Fruit fly (Drosophila melanogaster) whole organism: ENCODE measurements around the gene CG31176.

Experiments
- CG8478 ChIP-seq: fragments of >200 bp; optimal IDR thresholded peaks from 2 replicates; lab custom pipeline; 2018; ENCODE audit warnings: inconsistent platforms
- Dll ChIP-seq: fragments of >200 bp; optimal IDR thresholded peaks from 2 replicates; lab custom pipeline; 2017
- psq ChIP-seq: fragments of >200 bp; optimal IDR thresholded peaks from 2 replicates; lab custom pipeline; 2017
- usp ChIP-seq: fragments of >200 bp; optimal IDR thresholded peaks from 2 replicates; lab custom pipeline; 2017; ENCODE audit warnings: missing biosample characterization, missing genetic modification characterization, mixed read lengths

- TF ChIP-seq psq (lab: Kevin White, UChicago) (no peak), usp (GFP tag; lab: Kevin White, UChicago) (no peak), CG8478 (no peak), Dll (lab: Kevin White, UChicago) (no peak)
Measured at dm6 chr3R:21757550-21757949, 38.1 kb upstream of the CG31176 start.
